Worm (Caenorhabditis elegans) whole organism, late embryonic: ENCODE data around the gene bus-8A.

Experiments
- C08G9.2 ChIP-seq: sonication (generic microtip); optimal IDR thresholded peaks from 2 replicates; lab custom pipeline; 2016; ENCODE audit warnings: mild to moderate bottlenecking, missing genetic modification characterization, moderate library complexity, missing compliant biosample characterization
- ama-1 ChIP-seq: fragments of 150-350 bp; optimal IDR thresholded peaks from 2 replicates; lab custom pipeline; 2014
- ceh-22 ChIP-seq: sonication (generic microtip); optimal IDR thresholded peaks from 2 replicates; lab custom pipeline; 2017; ENCODE audit warnings: missing biosample characterization, missing genetic modification characterization
- ets-4 ChIP-seq: sonication (generic microtip); optimal IDR thresholded peaks from 2 replicates; lab custom pipeline; 2016; ENCODE audit warnings: missing genetic modification characterization, missing compliant biosample characterization
- fax-1 ChIP-seq: sonication (generic microtip); optimal IDR thresholded peaks from 2 replicates; lab custom pipeline; 2016; ENCODE audit warnings: missing genotype, missing genetic modification characterization, missing compliant biosample characterization
- gmeb-2 ChIP-seq: sonication (generic microtip); optimal IDR thresholded peaks from 2 replicates; lab custom pipeline; 2016; ENCODE audit warnings: missing genetic modification characterization, inconsistent platforms, missing compliant biosample characterization
- nfya-1 ChIP-seq: sonication (generic microtip); optimal IDR thresholded peaks from 2 replicates; lab custom pipeline; 2017; ENCODE audit warnings: missing genetic modification characterization, mild to moderate bottlenecking, missing compliant biosample characterization, antibody characterized with exemption, moderate library complexity
- nhr-11 ChIP-seq: fragments of 150-350 bp; optimal IDR thresholded peaks from 2 replicates; lab custom pipeline; 2014; ENCODE audit warnings: missing biosample characterization, missing genetic modification characterization
- odd-2 ChIP-seq: sonication (generic microtip); optimal IDR thresholded peaks from 2 replicates; lab custom pipeline; 2017; ENCODE audit warnings: antibody characterized with exemption, mild to moderate bottlenecking, missing genetic modification characterization, missing compliant biosample characterization
- pqm-1 ChIP-seq: sonication (generic microtip); optimal IDR thresholded peaks from 2 replicates; lab custom pipeline; 2016; ENCODE audit warnings: missing genetic modification characterization, missing compliant biosample characterization
- pros-1 ChIP-seq: fragments of 150-350 bp; optimal IDR thresholded peaks from 2 replicates; lab custom pipeline; 2014; ENCODE audit warnings: missing biosample characterization, missing genetic modification reagents, missing genetic modification characterization
- tbx-2 ChIP-seq: sonication (generic microtip); optimal IDR thresholded peaks from 2 replicates; lab custom pipeline; 2016; ENCODE audit warnings: missing genetic modification characterization, missing compliant biosample characterization
- unc-3 ChIP-seq, 2 experiments: fragments of 200-800 bp in 1 of 2; sonication (Bioruptor generic) in 1 of 2; sonication (generic microtip) in 1 of 2; conservative IDR thresholded peaks in 1 of 2; optimal IDR thresholded peaks in 1 of 2; 2 replicates each; pipeline versions ENCODE4 v1.3.6 to Lab custom; 2016 to 2022; ENCODE audit warnings: missing compliant biosample characterization in 2 of 2, missing genetic modification characterization in 2 of 2, missing genetic modification reagents in 1 of 2

- no peak for TF ChIP-seq nhr-11 (tag; lab: Kevin White, UChicago)
- TF ChIP-seq nfya-1 (tag; lab: Kevin White, UChicago): no peak
- no peak for TF ChIP-seq ceh-22 (tag; lab: Kevin White, UChicago)
- TF ChIP-seq fax-1 (tag; lab: Kevin White, UChicago): no peak
- no peak for TF ChIP-seq gmeb-2 (tag; lab: Kevin White, UChicago)
- no peak for TF ChIP-seq pros-1 (tag; lab: Kevin White, UChicago)
- TF ChIP-seq ets-4 (tag; lab: Kevin White, UChicago): no peak
- no peak for TF ChIP-seq unc-3 (GFP tag; conservative IDR thresholded peaks at IDR 0.05; lab: Robert Waterston, UW)
- TF ChIP-seq unc-3 (tag; optimal IDR thresholded peaks at IDR 0.05; lab: Kevin White, UChicago): no peak
- no peak for TF ChIP-seq tbx-2 (tag; lab: Kevin White, UChicago)
- no peak for TF ChIP-seq C08G9.2 (tag; lab: Kevin White, UChicago)
- TF ChIP-seq ama-1 (lab: Kevin White, UChicago): no peak
- TF ChIP-seq pqm-1 (tag; lab: Kevin White, UChicago): no peak
- no peak for TF ChIP-seq odd-2 (tag; lab: Kevin White, UChicago)
Observed at ce11 chrX:5451706-5452105, 41.0 kb upstream of the bus-8A start.
